Worm (Caenorhabditis elegans): ENCODE measurements around the gene srg-9.

- TF ChIP-seq nhr-11 (tag; optimal IDR thresholded peaks at IDR 0.05) = no peak
- no peak for TF ChIP-seq snpc-4 (tag; optimal IDR thresholded peaks at IDR 0.05)
- no peak for TF ChIP-seq mdl-1 (tag; optimal IDR thresholded peaks at IDR 0.05)
- TF ChIP-seq nhr-25 (tag; optimal IDR thresholded peaks at IDR 0.05) = no peak
- TF ChIP-seq elt-1 (tag; optimal IDR thresholded peaks at IDR 0.05) = no peak
- TF ChIP-seq ztf-11 (tag; optimal IDR thresholded peaks at IDR 0.05) = no peak
- no peak for TF ChIP-seq nhr-237 (tag; optimal IDR thresholded peaks at IDR 0.05)
- TF ChIP-seq unc-62 (GFP tag; optimal IDR thresholded peaks at IDR 0.05) = no peak
- TF ChIP-seq mab-5 (tag; optimal IDR thresholded peaks at IDR 0.05) = no peak
- TF ChIP-seq unc-39 (tag; optimal IDR thresholded peaks at IDR 0.05) = no peak
Measured at ce11 chrIII:6221403-6221802, 35.2 kb downstream of the srg-9 start.

Measured in whole organism, L2 larva.